Worm (Caenorhabditis elegans) whole organism, young adult: ENCODE data around the gene D1005.2.

Experiments
- B0261.1 ChIP-seq: sonication (generic microtip); optimal IDR thresholded peaks from 2 replicates; lab custom pipeline; 2016; ENCODE audit warnings: mild to moderate bottlenecking, missing genetic modification characterization, moderate library complexity, missing compliant biosample characterization
- B0336.3 ChIP-seq: fragments of 200-800 bp; sonication (Bioruptor generic); IDR thresholded peaks from 2 replicates; pipeline ENCODE4 v1.3.6; 2022; ENCODE audit warnings: missing genetic modification characterization, missing compliant biosample characterization
- C06A6.2 ChIP-seq: fragments of 200-800 bp; sonication (Bioruptor generic); conservative IDR thresholded peaks from 2 replicates; pipeline ENCODE4 v1.3.6; 2022; ENCODE audit warnings: missing genetic modification characterization, missing compliant biosample characterization
- C17E4.6 ChIP-seq: fragments of 200-800 bp; sonication (Bioruptor generic); IDR thresholded peaks from 2 replicates; pipeline ENCODE4 v1.3.6; 2022; ENCODE audit warnings: missing genetic modification reagents, missing genetic modification characterization, missing compliant biosample characterization
- K12H6.12 ChIP-seq: fragments of 200-800 bp; sonication (Bioruptor generic); optimal IDR thresholded peaks from 2 replicates; lab custom pipeline; 2018; ENCODE audit warnings: mild to moderate bottlenecking, missing genetic modification characterization, missing compliant biosample characterization
- T07F8.4 ChIP-seq: sonication (generic microtip); optimal IDR thresholded peaks from 2 replicates; lab custom pipeline; 2016; ENCODE audit warnings: mild to moderate bottlenecking, missing genetic modification characterization, moderate library complexity, missing compliant biosample characterization
- Y53F4B.3 ChIP-seq: fragments of 200-800 bp; sonication (Bioruptor generic); IDR thresholded peaks from 2 replicates; pipeline ENCODE4 v1.3.6; 2022; ENCODE audit warnings: missing genetic modification reagents, missing genetic modification characterization, missing compliant biosample characterization
- Y56A3A.18 ChIP-seq: fragments of 200-800 bp; sonication (Bioruptor generic); IDR thresholded peaks from 2 replicates; pipeline ENCODE4 v1.3.6; 2022; ENCODE audit warnings: missing genetic modification reagents, missing genetic modification characterization, missing compliant biosample characterization
- aptf-2 ChIP-seq: fragments of 200-800 bp; sonication (Bioruptor generic); conservative IDR thresholded peaks from 2 replicates; pipeline ENCODE4 v1.3.6; 2022; ENCODE audit warnings: missing genetic modification reagents, missing genetic modification characterization, missing compliant biosample characterization
- atf-7 ChIP-seq: sonication (generic microtip); optimal IDR thresholded peaks from 2 replicates; lab custom pipeline; 2017; ENCODE audit warnings: mild to moderate bottlenecking, missing genetic modification characterization, missing compliant biosample characterization
- bed-1 ChIP-seq: fragments of 200-800 bp; sonication (Bioruptor generic); IDR thresholded peaks from 2 replicates; pipeline ENCODE4 v1.3.6; 2022; ENCODE audit warnings: missing genetic modification reagents, missing genetic modification characterization, missing compliant biosample characterization
- bed-2 ChIP-seq: fragments of 200-800 bp; sonication (Bioruptor generic); IDR thresholded peaks from 2 replicates; pipeline ENCODE4 v1.3.6; 2022; ENCODE audit warnings: missing genetic modification reagents, missing genetic modification characterization, missing compliant biosample characterization
- ceh-100 ChIP-seq: fragments of 200-800 bp; sonication (Bioruptor generic); IDR thresholded peaks from 2 replicates; pipeline ENCODE4 v1.3.6; 2022; ENCODE audit warnings: missing genetic modification reagents, missing genetic modification characterization, missing compliant biosample characterization
- ceh-79 ChIP-seq: sonication (generic microtip); optimal IDR thresholded peaks from 2 replicates; lab custom pipeline; 2017; ENCODE audit warnings: mild to moderate bottlenecking, missing genetic modification characterization, missing compliant biosample characterization
- ceh-91 ChIP-seq: fragments of 200-800 bp; sonication (Bioruptor generic); IDR thresholded peaks from 2 replicates; pipeline ENCODE4 v1.3.6; 2022; ENCODE audit warnings: missing genetic modification reagents, missing genetic modification characterization, missing compliant biosample characterization
- chd-7 ChIP-seq: sonication (generic microtip); optimal IDR thresholded peaks from 2 replicates; lab custom pipeline; 2016; ENCODE audit warnings: mild to moderate bottlenecking, missing genetic modification characterization, moderate library complexity, missing compliant biosample characterization
- dox-1 ChIP-seq: fragments of 200-800 bp; sonication (Bioruptor generic); IDR thresholded peaks from 2 replicates; pipeline ENCODE4 v1.3.6; 2022; ENCODE audit warnings: missing genetic modification reagents, missing genetic modification characterization, missing compliant biosample characterization
- efl-1 ChIP-seq: fragments of 150-350 bp; optimal IDR thresholded peaks from 2 replicates; lab custom pipeline; 2014; ENCODE audit warnings: missing biosample characterization, missing genetic modification reagents, missing genetic modification characterization
- egl-44 ChIP-seq: fragments of 200-800 bp; sonication (Bioruptor generic); IDR thresholded peaks from 2 replicates; pipeline ENCODE4 v1.3.6; 2022; ENCODE audit warnings: missing genetic modification reagents, missing genetic modification characterization, missing compliant biosample characterization
- egrh-3 ChIP-seq: fragments of 200-800 bp; sonication (Bioruptor generic); IDR thresholded peaks from 2 replicates; pipeline ENCODE4 v1.3.6; 2022; ENCODE audit warnings: missing genetic modification reagents, missing genetic modification characterization, missing compliant biosample characterization
- ets-4 ChIP-seq: fragments of 200-800 bp; sonication (Bioruptor generic); optimal IDR thresholded peaks from 2 replicates; lab custom pipeline; 2018; ENCODE audit warnings: mild to moderate bottlenecking, missing genetic modification characterization, missing compliant biosample characterization
- hrde-1 ChIP-seq: sonication (generic microtip); optimal IDR thresholded peaks from 2 replicates; lab custom pipeline; 2016; ENCODE audit warnings: missing genetic modification characterization, mild to moderate bottlenecking, missing compliant biosample characterization, moderate library complexity, missing genotype, missing genetic modification reagents, borderline replicate concordance
- hsf-1 ChIP-seq: fragments of 200-800 bp; sonication (Bioruptor generic); IDR thresholded peaks from 2 replicates; pipeline ENCODE4 v1.3.6; 2022; ENCODE audit warnings: missing genetic modification reagents, missing genetic modification characterization, missing compliant biosample characterization
- lag-1 ChIP-seq: fragments of 200-800 bp; sonication (Bioruptor generic); IDR thresholded peaks from 2 replicates; pipeline ENCODE4 v1.3.6; 2022; ENCODE audit warnings: missing genetic modification reagents, missing genetic modification characterization, missing compliant biosample characterization
- let-526 ChIP-seq: fragments of 200-800 bp; sonication (Bioruptor generic); IDR thresholded peaks from 2 replicates; pipeline ENCODE4 v1.3.6; 2022; ENCODE audit warnings: missing genetic modification reagents, missing genetic modification characterization, missing compliant biosample characterization
- let-607 ChIP-seq, 2 experiments: fragments of 200-800 bp in 1 of 2; sonication (Bioruptor generic) in 1 of 2; sonication (generic microtip) in 1 of 2; optimal IDR thresholded peaks; 2 replicates each; lab custom pipeline; 2016 to 2018; ENCODE audit warnings: mild to moderate bottlenecking in 2 of 2, missing compliant biosample characterization in 2 of 2, missing genetic modification characterization in 2 of 2, moderate library complexity in 2 of 2, missing genotype in 1 of 2
- lin-26 ChIP-seq: fragments of 200-800 bp; sonication (Bioruptor generic); IDR thresholded peaks from 2 replicates; pipeline ENCODE4 v1.3.6; 2022; ENCODE audit warnings: missing genetic modification reagents, missing genetic modification characterization, missing compliant biosample characterization
- lin-35 ChIP-seq, 3 experiments: fragments of 150-350 bp in 2 of 3; sonication (generic microtip) in 1 of 3; optimal IDR thresholded peaks; 2 replicates each; lab custom pipeline; 2014 to 2018; ENCODE audit warnings: missing biosample characterization in 3 of 3, missing genetic modification characterization in 3 of 3, missing genetic modification reagents in 3 of 3
- lin-40 ChIP-seq: sonication (generic microtip); optimal IDR thresholded peaks from 2 replicates; lab custom pipeline; 2016; ENCODE audit warnings: missing genetic modification characterization, mild to moderate bottlenecking, missing compliant biosample characterization, missing genotype, missing genetic modification reagents
- lin-54 ChIP-seq: fragments of 200-800 bp; sonication (Bioruptor generic); optimal IDR thresholded peaks from 2 replicates; lab custom pipeline; 2018; ENCODE audit warnings: mild to moderate bottlenecking, missing genetic modification characterization, missing compliant biosample characterization
- lir-1 ChIP-seq: fragments of 200-800 bp; sonication (Bioruptor generic); conservative IDR thresholded peaks from 2 replicates; pipeline ENCODE4 v1.3.6; 2022; ENCODE audit warnings: missing genetic modification reagents, missing genetic modification characterization, missing compliant biosample characterization
- madf-10 ChIP-seq: sonication (generic microtip); optimal IDR thresholded peaks from 2 replicates; lab custom pipeline; 2016; ENCODE audit warnings: mild to moderate bottlenecking, missing genetic modification characterization, missing compliant biosample characterization
- mcd-1 ChIP-seq: fragments of 200-800 bp; sonication (Bioruptor generic); IDR thresholded peaks from 2 replicates; pipeline ENCODE4 v1.3.6; 2022; ENCODE audit warnings: missing genetic modification reagents, missing genetic modification characterization, missing compliant biosample characterization
- mes-4 ChIP-seq: sonication (generic microtip); optimal IDR thresholded peaks from 2 replicates; lab custom pipeline; 2016; ENCODE audit warnings: missing genotype, missing genetic modification characterization, missing compliant biosample characterization
- nfya-1 ChIP-seq: sonication (generic microtip); optimal IDR thresholded peaks from 2 replicates; lab custom pipeline; 2017; ENCODE audit warnings: antibody characterized with exemption, missing compliant biosample characterization, missing genetic modification characterization, borderline replicate concordance; ENCODE audit not compliant: insufficient read depth
- nfya-2 ChIP-seq: fragments of 200-800 bp; sonication (Bioruptor generic); IDR thresholded peaks from 2 replicates; pipeline ENCODE4 v1.3.6; 2022; ENCODE audit warnings: missing genetic modification reagents, missing genetic modification characterization, missing compliant biosample characterization
- nfyb-1 ChIP-seq: fragments of 200-800 bp; sonication (Bioruptor generic); IDR thresholded peaks from 2 replicates; pipeline ENCODE4 v1.3.6; 2022; ENCODE audit warnings: missing genetic modification reagents, missing genetic modification characterization, missing compliant biosample characterization
- nhr-90 ChIP-seq: sonication (generic microtip); optimal IDR thresholded peaks from 2 replicates; lab custom pipeline; 2016; ENCODE audit warnings: missing genotype, mild to moderate bottlenecking, missing genetic modification characterization, missing compliant biosample characterization
- repo-1 ChIP-seq: sonication (generic microtip); optimal IDR thresholded peaks from 2 replicates; lab custom pipeline; 2017; ENCODE audit warnings: mild to moderate bottlenecking, missing genetic modification characterization, missing compliant biosample characterization
- sea-2 ChIP-seq: fragments of 200-800 bp; sonication (Bioruptor generic); IDR thresholded peaks from 2 replicates; pipeline ENCODE4 v1.3.6; 2022; ENCODE audit warnings: missing genetic modification characterization, missing compliant biosample characterization
- snpc-1.1 ChIP-seq: sonication (generic microtip); optimal IDR thresholded peaks from 2 replicates; lab custom pipeline; 2017; ENCODE audit warnings: missing genetic modification characterization, mild to moderate bottlenecking, missing compliant biosample characterization, antibody characterized with exemption, moderate library complexity, missing genotype, missing genetic modification reagents; ENCODE audit not compliant: insufficient read depth
- snpc-1.3 ChIP-seq: sonication (generic microtip); optimal IDR thresholded peaks from 2 replicates; lab custom pipeline; 2017; ENCODE audit warnings: missing genetic modification characterization, mild to moderate bottlenecking, missing compliant biosample characterization, antibody characterized with exemption, moderate library complexity, missing genotype, missing genetic modification reagents; ENCODE audit not compliant: insufficient read depth
- somi-1 ChIP-seq: fragments of 200-800 bp; sonication (Bioruptor generic); optimal IDR thresholded peaks from 2 replicates; lab custom pipeline; 2018; ENCODE audit warnings: mild to moderate bottlenecking, missing genetic modification characterization, missing compliant biosample characterization
- tbp1 ChIP-seq: fragments of 200-800 bp; sonication (Bioruptor generic); optimal IDR thresholded peaks from 2 replicates; lab custom pipeline; 2018; ENCODE audit warnings: mild to moderate bottlenecking, missing genetic modification characterization, missing compliant biosample characterization
- tlf-1 ChIP-seq: fragments of 200-800 bp; sonication (Bioruptor generic); optimal IDR thresholded peaks from 2 replicates; lab custom pipeline; 2018; ENCODE audit warnings: mild to moderate bottlenecking, missing genetic modification characterization, missing compliant biosample characterization
- xnd-1 ChIP-seq: sonication (generic microtip); optimal IDR thresholded peaks from 2 replicates; lab custom pipeline; 2016; ENCODE audit warnings: missing genotype, missing genetic modification reagents, missing genetic modification characterization, missing compliant biosample characterization
- ztf-18 ChIP-seq: sonication (generic microtip); optimal IDR thresholded peaks from 2 replicates; lab custom pipeline; 2016; ENCODE audit warnings: missing genotype, mild to moderate bottlenecking, missing genetic modification characterization, missing compliant biosample characterization
- ztf-25 ChIP-seq: fragments of 200-800 bp; sonication (Bioruptor generic); IDR thresholded peaks from 2 replicates; pipeline ENCODE4 v1.3.6; 2022; ENCODE audit warnings: missing genetic modification reagents, missing genetic modification characterization, missing compliant biosample characterization

D1005.2 gene

ce11 chrX:1445696-1446095 lies 13.1 kb upstream of the D1005.2 start (continued):
- TF ChIP-seq ets-4 (GFP tag; lab: Kevin White, UChicago) = no peak
- TF ChIP-seq repo-1 = peak; percentile 17
- no peak for TF ChIP-seq atf-7 (tag; lab: Kevin White, UChicago)
- TF ChIP-seq lin-35 (GFP tag; optimal IDR thresholded peaks at IDR 0.05; lab: Kevin White, UChicago) = no peak
- no peak for TF ChIP-seq mes-4
- TF ChIP-seq egl-44 (GFP tag; lab: Robert Waterston, UW) = no peak
- peak; percentile 22 for TF ChIP-seq lin-40 (tag; lab: Kevin White, UChicago)
- TF ChIP-seq ceh-91 = no peak
- TF ChIP-seq xnd-1 (tag; lab: Kevin White, UChicago) = no peak
- no peak for TF ChIP-seq nfya-2 (GFP tag; lab: Robert Waterston, UW)
- no peak for TF ChIP-seq ceh-79 (tag; lab: Kevin White, UChicago)
- peak; percentile 25 for TF ChIP-seq madf-10
- TF ChIP-seq nfya-1 (tag; lab: Kevin White, UChicago) = no peak
- TF ChIP-seq lin-54 (GFP tag; lab: Kevin White, UChicago) = peak; percentile 13
- no peak for TF ChIP-seq snpc-1.1 (tag; lab: Kevin White, UChicago)
- no peak for TF ChIP-seq lir-1 (GFP tag; lab: Robert Waterston, UW)
- no peak for TF ChIP-seq let-607 (tag; optimal IDR thresholded peaks at IDR 0.05; lab: Kevin White, UChicago)
- no peak for TF ChIP-seq Y53F4B.3 (GFP tag; lab: Robert Waterston, UW)
- TF ChIP-seq bed-2 (GFP tag; lab: Robert Waterston, UW) = no peak
- no peak for TF ChIP-seq nhr-90 (tag; lab: Kevin White, UChicago)
- TF ChIP-seq lin-26 (GFP tag; lab: Robert Waterston, UW) = no peak
- no peak for TF ChIP-seq tbp1
- TF ChIP-seq mcd-1 (GFP tag; lab: Robert Waterston, UW) = no peak
- no peak for TF ChIP-seq egrh-3
- no peak for TF ChIP-seq C06A6.2 (GFP tag; lab: Robert Waterston, UW)
- no peak for TF ChIP-seq C17E4.6 (GFP tag; lab: Robert Waterston, UW)
- TF ChIP-seq Y56A3A.18 (GFP tag; lab: Robert Waterston, UW) = no peak
- no peak for TF ChIP-seq sea-2 (GFP tag; lab: Robert Waterston, UW)
- no peak for TF ChIP-seq ceh-100 (GFP tag; lab: Robert Waterston, UW)
- TF ChIP-seq somi-1 = no peak
- peak; percentile 36; the same call in 1 of the 2 replicates for TF ChIP-seq B0336.3 (GFP tag; lab: Robert Waterston, UW)
- TF ChIP-seq hrde-1 = no peak
- TF ChIP-seq hsf-1 (GFP tag; lab: Robert Waterston, UW) = no peak
- TF ChIP-seq chd-7 = no peak
- no peak for TF ChIP-seq ztf-25
- TF ChIP-seq K12H6.12 (tag; lab: Kevin White, UChicago) = no peak
- TF ChIP-seq efl-1 = no peak
- no peak for TF ChIP-seq bed-1 (GFP tag; lab: Robert Waterston, UW)
- TF ChIP-seq B0261.1 = no peak
- TF ChIP-seq let-526 = no peak
- TF ChIP-seq snpc-1.3 (tag; lab: Kevin White, UChicago) = no peak
- TF ChIP-seq nfyb-1 (GFP tag; lab: Robert Waterston, UW) = peak; percentile 62; the same call in 1 of the 2 replicates
- 0 out of 2 replicates have a peak, but pooled peaks have one; percentile 11 for TF ChIP-seq lag-1 (GFP tag; lab: Robert Waterston, UW)
- TF ChIP-seq T07F8.4 (tag; lab: Kevin White, UChicago) = no peak
- TF ChIP-seq ztf-18 = no peak
- peak; percentile 33 for TF ChIP-seq tlf-1 (GFP tag; lab: Kevin White, UChicago)
- no peak for TF ChIP-seq aptf-2
- TF ChIP-seq dox-1 (GFP tag; lab: Robert Waterston, UW) = 0 out of 2 replicates have a peak, but pooled peaks have one; percentile 16
